Fruit fly (Drosophila melanogaster) whole organism, embryonic: ENCODE results near the gene CG10283.

Experiments
- Antp ChIP-seq: fragments of 200-800 bp; sonication (Bioruptor generic); optimal IDR thresholded peaks from 3 replicates; lab custom pipeline; 2016; ENCODE audit warnings: missing biosample characterization, missing genetic modification characterization
- Atf6 ChIP-seq: fragments of 200-800 bp; sonication (Bioruptor generic); IDR thresholded peaks from 2 replicates; pipeline ENCODE4 v1.3.6; 2022; ENCODE audit warnings: missing biosample characterization, missing genetic modification characterization
- CG10565 ChIP-seq: fragments of 200-800 bp; sonication (Bioruptor generic); optimal IDR thresholded peaks from 3 replicates; lab custom pipeline; 2016; ENCODE audit warnings: missing biosample characterization, mild to moderate bottlenecking, missing genetic modification characterization
- CG11695 ChIP-seq: fragments of 200-800 bp; sonication (Bioruptor generic); IDR thresholded peaks from 3 replicates; pipeline ENCODE4 v1.3.6; 2022; ENCODE audit warnings: missing biosample characterization, missing genetic modification characterization
- CG1529 ChIP-seq: fragments of 200-800 bp; sonication (Bioruptor generic); optimal IDR thresholded peaks from 3 replicates; lab custom pipeline; 2018; ENCODE audit warnings: missing biosample characterization, missing genetic modification characterization
- CG15514 ChIP-seq: fragments of 200-800 bp; sonication (Bioruptor generic); optimal IDR thresholded peaks from 3 replicates; lab custom pipeline; 2017; ENCODE audit warnings: missing biosample characterization, missing genetic modification characterization, mild to moderate bottlenecking, moderate library complexity, missing genetic modification reagents
- CG17802 ChIP-seq: fragments of 200-800 bp; sonication (Bioruptor generic); optimal IDR thresholded peaks from 2 replicates; lab custom pipeline; 2018; ENCODE audit warnings: missing biosample characterization, mild to moderate bottlenecking, missing genetic modification characterization, moderate library complexity
- CG2202 ChIP-seq: fragments of 200-800 bp; sonication (Bioruptor generic); optimal IDR thresholded peaks from 2 replicates; lab custom pipeline; 2018; ENCODE audit warnings: missing biosample characterization, mild to moderate bottlenecking, missing genetic modification characterization
- CG30020 ChIP-seq: fragments of 200-800 bp; optimal IDR thresholded peaks from 2 replicates; lab custom pipeline; 2019; ENCODE audit warnings: missing biosample characterization, mild to moderate bottlenecking, missing genetic modification characterization, moderate library complexity
- CG3838 ChIP-seq: fragments of 200-800 bp; sonication (Bioruptor generic); optimal IDR thresholded peaks from 3 replicates; lab custom pipeline; 2016; ENCODE audit warnings: missing biosample characterization, missing genetic modification characterization
- CG4617 ChIP-seq: fragments of 200-800 bp; sonication (Bioruptor generic); optimal IDR thresholded peaks from 3 replicates; lab custom pipeline; 2016; ENCODE audit warnings: missing biosample characterization, missing genetic modification characterization, borderline replicate concordance
- CG6254 ChIP-seq: fragments of 200-800 bp; sonication (Bioruptor generic); optimal IDR thresholded peaks from 3 replicates; lab custom pipeline; 2017; ENCODE audit warnings: mild to moderate bottlenecking, missing biosample characterization, missing genetic modification reagents, missing genetic modification characterization
- CG6683 ChIP-seq: fragments of 200-800 bp; sonication (Bioruptor generic); optimal IDR thresholded peaks from 2 replicates; lab custom pipeline; 2017; ENCODE audit warnings: missing biosample characterization, mild to moderate bottlenecking, missing genetic modification characterization, missing genetic modification reagents
- CG7963 ChIP-seq: fragments of 200-800 bp; sonication (Bioruptor generic); IDR thresholded peaks from 3 replicates; pipeline ENCODE4 v1.3.6; 2022; ENCODE audit warnings: missing biosample characterization, missing genetic modification characterization; ENCODE audit not compliant: partially characterized antibody
- CG8765 ChIP-seq: fragments of 200-800 bp; sonication (Bioruptor generic); IDR thresholded peaks from 2 replicates; pipeline ENCODE4 v1.3.6; 2022; ENCODE audit warnings: missing biosample characterization, missing genetic modification characterization
- D ChIP-seq, 2 experiments: fragments of 200-800 bp in 1 of 2; fragments of >200 bp in 1 of 2; sonication (Bioruptor generic) in 1 of 2; optimal IDR thresholded peaks; 2 replicates in 1 of 2; 3 replicates in 1 of 2; lab custom pipeline; 2017; ENCODE audit warnings: mild to moderate bottlenecking in 1 of 2, missing biosample characterization in 1 of 2, missing genetic modification characterization in 1 of 2, missing genetic modification reagents in 1 of 2
- D19B ChIP-seq: fragments of 200-800 bp; sonication (Bioruptor generic); optimal IDR thresholded peaks from 2 replicates; lab custom pipeline; 2017; ENCODE audit warnings: missing biosample characterization, mild to moderate bottlenecking, missing genetic modification characterization
- Doc2 ChIP-seq: fragments of 200-800 bp; sonication (Bioruptor generic); IDR thresholded peaks from 2 replicates; pipeline ENCODE4 v1.3.6; 2022; ENCODE audit warnings: missing biosample characterization, missing genetic modification characterization
- Dref ChIP-seq: fragments of 200-800 bp; sonication (Bioruptor generic); IDR thresholded peaks from 2 replicates; pipeline ENCODE4 v1.3.6; 2022; ENCODE audit warnings: missing biosample characterization, missing genetic modification characterization
- Eip74EF ChIP-seq, 2 experiments: fragments of 200-800 bp in 1 of 2; fragments of >200 bp in 1 of 2; sonication (Bioruptor generic) in 1 of 2; optimal IDR thresholded peaks; 2 replicates each; lab custom pipeline; 2017 to 2019; ENCODE audit warnings: missing biosample characterization in 2 of 2, missing genetic modification characterization in 2 of 2, mild to moderate bottlenecking in 1 of 2, moderate library complexity in 1 of 2
- Fer2 ChIP-seq: fragments of 200-800 bp; sonication (Bioruptor generic); optimal IDR thresholded peaks from 2 replicates; lab custom pipeline; 2018; ENCODE audit warnings: missing biosample characterization, mild to moderate bottlenecking, missing genetic modification characterization, moderate library complexity
- Hsf ChIP-seq: fragments of 200-800 bp; sonication (Bioruptor generic); optimal IDR thresholded peaks from 3 replicates; lab custom pipeline; 2016; ENCODE audit warnings: missing biosample characterization, missing genetic modification characterization
- Ptx1 ChIP-seq: fragments of 200-800 bp; sonication (Bioruptor generic); IDR thresholded peaks from 2 replicates; pipeline ENCODE4 v1.3.6; 2022; ENCODE audit warnings: missing biosample characterization, missing genetic modification characterization
- Ravus ChIP-seq: fragments of 200-800 bp; sonication (Bioruptor generic); IDR thresholded peaks from 2 replicates; pipeline ENCODE4 v1.3.6; 2022; ENCODE audit warnings: missing biosample characterization, missing genetic modification characterization
- ato ChIP-seq: fragments of 200-800 bp; sonication (Bioruptor generic); IDR thresholded peaks from 2 replicates; pipeline ENCODE4 v1.3.6; 2022; ENCODE audit warnings: missing biosample characterization, missing genetic modification characterization; ENCODE audit not compliant: partially characterized antibody
- bbx ChIP-seq: fragments of 200-800 bp; sonication (Bioruptor generic); IDR thresholded peaks from 2 replicates; pipeline ENCODE4 v1.3.6; 2022; ENCODE audit warnings: missing biosample characterization, missing genetic modification characterization; ENCODE audit not compliant: partially characterized antibody
- caup ChIP-seq: fragments of 200-800 bp; sonication (Bioruptor generic); optimal IDR thresholded peaks from 3 replicates; lab custom pipeline; 2017; ENCODE audit warnings: missing biosample characterization, mild to moderate bottlenecking, missing genetic modification characterization, moderate library complexity; ENCODE audit not compliant: severe bottlenecking
- chm ChIP-seq: fragments of 200-800 bp; sonication (Bioruptor generic); IDR thresholded peaks from 2 replicates; pipeline ENCODE4 v1.3.6; 2022; ENCODE audit warnings: missing biosample characterization, missing genetic modification characterization
- crc ChIP-seq: fragments of 200-800 bp; sonication (Bioruptor generic); optimal IDR thresholded peaks from 2 replicates; lab custom pipeline; 2016; ENCODE audit warnings: missing biosample characterization, missing genetic modification characterization
- dimm ChIP-seq: fragments of 200-800 bp; sonication (Bioruptor generic); IDR thresholded peaks from 2 replicates; pipeline ENCODE4 v1.3.6; 2022; ENCODE audit warnings: missing biosample characterization, missing genetic modification characterization
- dpn ChIP-seq, 2 experiments: fragments of 200-800 bp; sonication (Bioruptor generic); optimal IDR thresholded peaks; 3 replicates each; lab custom pipeline; 2016; ENCODE audit warnings: missing biosample characterization in 2 of 2, missing genetic modification characterization in 2 of 2
- exex ChIP-seq: fragments of 200-800 bp; sonication (Bioruptor generic); optimal IDR thresholded peaks from 4 replicates; lab custom pipeline; 2018; ENCODE audit warnings: missing biosample characterization, mild to moderate bottlenecking, missing genetic modification characterization, moderate library complexity
- ftz-f1 ChIP-seq: fragments of 200-800 bp; sonication (Bioruptor generic); optimal IDR thresholded peaks from 2 replicates; lab custom pipeline; 2016; ENCODE audit warnings: missing biosample characterization, missing genetic modification characterization
- gcm ChIP-seq: fragments of 200-800 bp; sonication (Bioruptor generic); optimal IDR thresholded peaks from 2 replicates; lab custom pipeline; 2019; ENCODE audit warnings: missing biosample characterization, mild to moderate bottlenecking, missing genetic modification characterization, moderate library complexity
- gem ChIP-seq: fragments of 200-800 bp; sonication (Bioruptor generic); optimal IDR thresholded peaks from 2 replicates; lab custom pipeline; 2019; ENCODE audit warnings: missing biosample characterization, mild to moderate bottlenecking, missing genetic modification characterization, moderate library complexity
- grn ChIP-seq: fragments of 200-800 bp; sonication (Bioruptor generic); optimal IDR thresholded peaks from 3 replicates; lab custom pipeline; 2017; ENCODE audit warnings: missing biosample characterization, missing genetic modification characterization
- jigr1 ChIP-seq: fragments of 200-800 bp; sonication (Bioruptor generic); IDR thresholded peaks from 3 replicates; pipeline ENCODE4 v1.3.6; 2022; ENCODE audit warnings: missing biosample characterization, missing genetic modification characterization
- kni ChIP-seq: fragments of 200-800 bp; sonication (Bioruptor generic); optimal IDR thresholded peaks from 3 replicates; lab custom pipeline; 2017; ENCODE audit warnings: mild to moderate bottlenecking, missing biosample characterization, missing genetic modification reagents, missing genetic modification characterization
- lmd ChIP-seq: fragments of 200-800 bp; sonication (Bioruptor generic); IDR thresholded peaks from 2 replicates; pipeline ENCODE4 v1.3.6; 2022; ENCODE audit warnings: missing biosample characterization, missing genetic modification characterization
- oc ChIP-seq: fragments of 200-800 bp; sonication (Bioruptor generic); optimal IDR thresholded peaks from 2 replicates; lab custom pipeline; 2018; ENCODE audit warnings: missing biosample characterization, mild to moderate bottlenecking, missing genetic modification characterization, moderate library complexity
- p53 ChIP-seq: fragments of 200-800 bp; sonication (Bioruptor generic); optimal IDR thresholded peaks from 2 replicates; lab custom pipeline; 2016; ENCODE audit warnings: missing biosample characterization, missing genetic modification characterization
- pan ChIP-seq, 4 experiments: fragments of >200 bp in 3 of 4; fragments of 200-800 bp in 1 of 4; sonication (Bioruptor generic) in 1 of 4; optimal IDR thresholded peaks in 3 of 4; IDR thresholded peaks in 1 of 4; 2 replicates each; pipeline versions ENCODE4 v1.3.6 to Lab custom; 2017 to 2022; ENCODE audit warnings: missing biosample characterization in 2 of 4, missing genetic modification characterization in 2 of 4, mixed read lengths in 1 of 4
- pita ChIP-seq: fragments of 200-800 bp; sonication (Bioruptor generic); optimal IDR thresholded peaks from 2 replicates; lab custom pipeline; 2017; ENCODE audit warnings: missing biosample characterization, mild to moderate bottlenecking, missing genetic modification characterization
- pum ChIP-seq: fragments of 200-800 bp; sonication (Bioruptor generic); optimal IDR thresholded peaks from 2 replicates; lab custom pipeline; 2016; ENCODE audit warnings: missing biosample characterization, missing genetic modification characterization
- shn ChIP-seq: fragments of 200-800 bp; sonication (Bioruptor generic); optimal IDR thresholded peaks from 3 replicates; lab custom pipeline; 2016; ENCODE audit warnings: missing biosample characterization, missing genetic modification characterization
- sima ChIP-seq: fragments of 200-800 bp; sonication (Bioruptor generic); optimal IDR thresholded peaks from 2 replicates; lab custom pipeline; 2016; ENCODE audit warnings: missing biosample characterization, missing genetic modification characterization
- toy ChIP-seq: fragments of 200-800 bp; sonication (Bioruptor generic); IDR thresholded peaks from 2 replicates; pipeline ENCODE4 v1.3.6; 2022; ENCODE audit warnings: missing biosample characterization, missing genetic modification characterization
- unpg ChIP-seq: fragments of 200-800 bp; sonication (Bioruptor generic); optimal IDR thresholded peaks from 3 replicates; lab custom pipeline; 2018; ENCODE audit warnings: missing biosample characterization, mild to moderate bottlenecking, missing genetic modification characterization, moderate library complexity
- vvl ChIP-seq: fragments of 200-800 bp; sonication (Bioruptor generic); IDR thresholded peaks from 2 replicates; pipeline ENCODE4 v1.3.6; 2022; ENCODE audit warnings: missing biosample characterization, missing genetic modification characterization

The CG10283 gene

dm6 chr2L:18477455-18477854, 6.9 kb downstream of the CG10283 start (continued):
- TF ChIP-seq CG11695: peak; percentile 94
- peak; percentile 59 for TF ChIP-seq CG4617 (GFP tag; lab: Kevin White, UChicago)
- TF ChIP-seq Ravus: peak; percentile 84
- TF ChIP-seq jigr1: no peak; the same call in 2 of the 3 replicates
- peak; percentile 12 for TF ChIP-seq Hsf (GFP tag; lab: Kevin White, UChicago)
- TF ChIP-seq lmd (GFP tag; lab: Robert Waterston, UW): peak; percentile 90
- TF ChIP-seq caup (GFP tag; lab: Kevin White, UChicago): peak; percentile 83
- peak; percentile 91 for TF ChIP-seq CG6254
- no peak for TF ChIP-seq dimm (GFP tag; lab: Robert Waterston, UW)
- TF ChIP-seq vvl: peak; percentile 97
- peak; percentile 95 for TF ChIP-seq unpg
- no peak for TF ChIP-seq ato (GFP tag; lab: Robert Waterston, UW)
- no peak for TF ChIP-seq CG30020 (tag; lab: Kevin White, UChicago)
- peak; percentile 94 for TF ChIP-seq Ptx1 (GFP tag; lab: Robert Waterston, UW)
- no peak for TF ChIP-seq chm (GFP tag; lab: Robert Waterston, UW)
- TF ChIP-seq exex (tag; lab: Kevin White, UChicago): no peak
- peak; percentile 33 for TF ChIP-seq pum
- TF ChIP-seq kni (GFP tag; lab: Kevin White, UChicago): peak; percentile 39
- TF ChIP-seq ftz-f1 (GFP tag; lab: Kevin White, UChicago): no peak
- TF ChIP-seq sima (GFP tag; lab: Kevin White, UChicago): no peak
- peak; percentile 93 for TF ChIP-seq gcm (GFP tag; lab: Kevin White, UChicago)
- peak; percentile 80 for TF ChIP-seq CG8765
- no peak for TF ChIP-seq p53
- peak; percentile 96 for TF ChIP-seq gem (tag; lab: Kevin White, UChicago)
- peak; percentile 45 for TF ChIP-seq CG10565 (GFP tag; lab: Kevin White, UChicago)
- peak; percentile 92; the same call in 1 of the 2 replicates for TF ChIP-seq Atf6 (GFP tag; lab: Robert Waterston, UW)
- TF ChIP-seq pita: no peak
- no peak for TF ChIP-seq CG6683
- TF ChIP-seq Fer2 (tag; lab: Kevin White, UChicago): peak; percentile 66
- TF ChIP-seq toy (GFP tag; lab: Robert Waterston, UW): peak; percentile 68
- TF ChIP-seq CG3838 (GFP tag; lab: Kevin White, UChicago): peak; percentile 48
- TF ChIP-seq Doc2 (GFP tag; lab: Robert Waterston, UW): no peak
- TF ChIP-seq dpn (GFP tag; optimal IDR thresholded peaks at IDR 0.05; lab: Kevin White, UChicago): peak; percentile 50 to 87
- TF ChIP-seq bbx (GFP tag; lab: Robert Waterston, UW): no peak
- TF ChIP-seq CG7963 (GFP tag; lab: Robert Waterston, UW): no peak
- no peak for TF ChIP-seq CG15514 (GFP tag; lab: Kevin White, UChicago)
- TF ChIP-seq oc (tag; lab: Kevin White, UChicago): peak; percentile 95
- TF ChIP-seq Antp: no peak
- no peak for TF ChIP-seq pan (optimal IDR thresholded peaks at IDR 0.05; lab: Kevin White, UChicago)
- TF ChIP-seq pan (GFP tag; optimal IDR thresholded peaks at IDR 0.05 in 1 of 2, IDR thresholded peaks at IDR 0.05 in 1 of 2): no peak
- TF ChIP-seq Dref (GFP tag; lab: Robert Waterston, UW): no peak
- peak; percentile 45 for TF ChIP-seq CG17802 (tag; lab: Kevin White, UChicago)
- no peak for TF ChIP-seq D (optimal IDR thresholded peaks at IDR 0.05; lab: Kevin White, UChicago)
- peak; percentile 89 for TF ChIP-seq D (GFP tag; optimal IDR thresholded peaks at IDR 0.05; lab: Kevin White, UChicago)
- TF ChIP-seq shn (GFP tag; lab: Kevin White, UChicago): peak; percentile 5
- TF ChIP-seq crc (GFP tag; lab: Kevin White, UChicago): no peak
- TF ChIP-seq Eip74EF (GFP tag; optimal IDR thresholded peaks at IDR 0.05; lab: Kevin White, UChicago): peak in 1 of 2 experiments; percentile 91
- TF ChIP-seq grn: peak; percentile 37
- peak; percentile 83 for TF ChIP-seq CG1529 (GFP tag; lab: Kevin White, UChicago)
- peak; percentile 91 for TF ChIP-seq CG2202 (tag; lab: Kevin White, UChicago)
- peak; percentile 24 for TF ChIP-seq D19B
